Worm (Caenorhabditis elegans) whole organism, L1 larva: ENCODE results near the gene ttbk-8.2.

Source experiments
- C04F5.9 ChIP-seq: sonication (generic microtip); optimal IDR thresholded peaks from 2 replicates; lab custom pipeline; 2016; ENCODE audit warnings: missing genetic modification characterization, missing compliant biosample characterization
- C16A3.4 ChIP-seq: fragments of 150-350 bp; optimal IDR thresholded peaks from 2 replicates; lab custom pipeline; 2014; ENCODE audit warnings: missing biosample characterization, missing genetic modification characterization
- C34B4.2 ChIP-seq: sonication (generic microtip); optimal IDR thresholded peaks from 2 replicates; lab custom pipeline; 2017; ENCODE audit warnings: mild to moderate bottlenecking, missing genetic modification characterization, missing compliant biosample characterization
- F16B12.6 ChIP-seq: fragments of 150-350 bp; optimal IDR thresholded peaks from 2 replicates; lab custom pipeline; 2014; ENCODE audit warnings: missing biosample characterization, missing genetic modification characterization
- aly-2 ChIP-seq: fragments of 150-350 bp; optimal IDR thresholded peaks from 2 replicates; lab custom pipeline; 2014; ENCODE audit warnings: missing biosample characterization, missing genetic modification characterization
- blmp-1 ChIP-seq: fragments of 150-350 bp; optimal IDR thresholded peaks from 2 replicates; lab custom pipeline; 2014; ENCODE audit warnings: missing biosample characterization, missing genetic modification characterization
- ceh-90 ChIP-seq: sonication (generic microtip); optimal IDR thresholded peaks from 2 replicates; lab custom pipeline; 2016; ENCODE audit warnings: missing genetic modification characterization, missing compliant biosample characterization
- ces-1 ChIP-seq: fragments of 150-350 bp; optimal IDR thresholded peaks from 2 replicates; lab custom pipeline; 2014; ENCODE audit warnings: missing biosample characterization, missing genetic modification reagents, missing genetic modification characterization
- dpl-1 ChIP-seq, 3 experiments: fragments of 150-350 bp in 2 of 3; sonication (generic microtip) in 1 of 3; optimal IDR thresholded peaks; 2 replicates each; lab custom pipeline; 2014 to 2017; ENCODE audit warnings: missing biosample characterization in 3 of 3, missing genetic modification characterization in 3 of 3, missing genetic modification reagents in 3 of 3
- dsc-1 ChIP-seq: sonication (generic microtip); optimal IDR thresholded peaks from 2 replicates; lab custom pipeline; 2016; ENCODE audit warnings: mild to moderate bottlenecking, missing genetic modification characterization, missing compliant biosample characterization
- efl-1 ChIP-seq, 4 experiments: fragments of 150-350 bp; optimal IDR thresholded peaks in 3 of 4; peaks in 1 of 4; 1 replicate in 1 of 4; 2 replicates in 3 of 4; lab custom pipeline; 2014; ENCODE audit warnings: missing biosample characterization in 2 of 4, missing genetic modification characterization in 2 of 4, missing genetic modification reagents in 2 of 4
- egl-27 ChIP-seq, 2 experiments: fragments of 150-350 bp in 1 of 2; sonication (generic microtip); optimal IDR thresholded peaks; 3 replicates each; lab custom pipeline; 2017 to 2018; ENCODE audit warnings: missing biosample characterization in 2 of 2, missing genetic modification characterization in 2 of 2, missing genetic modification reagents in 2 of 2
- elt-3 ChIP-seq, 6 experiments: fragments of 150-350 bp in 1 of 6; sonication (generic microtip); optimal IDR thresholded peaks; 2 replicates each; lab custom pipeline; 2017 to 2018; ENCODE audit warnings: missing biosample characterization in 6 of 6, missing genetic modification characterization in 6 of 6, inconsistent platforms in 1 of 6
- ets-5 ChIP-seq: fragments of 200-800 bp; sonication (Bioruptor generic); IDR thresholded peaks from 2 replicates; pipeline ENCODE4 v1.3.6; 2022; ENCODE audit warnings: missing genetic modification characterization, missing compliant biosample characterization
- fkh-10 ChIP-seq: sonication (generic microtip); optimal IDR thresholded peaks from 2 replicates; lab custom pipeline; 2017; ENCODE audit warnings: missing biosample characterization, missing genetic modification reagents, missing genetic modification characterization
- fkh-8 ChIP-seq: sonication (generic microtip); optimal IDR thresholded peaks from 2 replicates; lab custom pipeline; 2016; ENCODE audit warnings: mild to moderate bottlenecking, missing genetic modification characterization, missing compliant biosample characterization
- fos-1 ChIP-seq: fragments of 150-350 bp; optimal IDR thresholded peaks from 2 replicates; lab custom pipeline; 2014; ENCODE audit warnings: missing biosample characterization, missing genetic modification characterization
- grh-1 ChIP-seq: fragments of 200-800 bp; sonication (Bioruptor generic); IDR thresholded peaks from 2 replicates; pipeline ENCODE4 v1.3.6; 2022; ENCODE audit warnings: missing genetic modification reagents, missing genetic modification characterization, missing compliant biosample characterization
- hlh-17 ChIP-seq: fragments of 200-800 bp; sonication (Bioruptor generic); optimal IDR thresholded peaks from 2 replicates; lab custom pipeline; 2018; ENCODE audit warnings: missing genetic modification characterization, mild to moderate bottlenecking, missing compliant biosample characterization, moderate library complexity, borderline replicate concordance
- hlh-4 ChIP-seq: sonication (generic microtip); optimal IDR thresholded peaks from 2 replicates; lab custom pipeline; 2016; ENCODE audit warnings: mild to moderate bottlenecking, missing genetic modification characterization, missing compliant biosample characterization
- hpl-2 ChIP-seq: fragments of 150-350 bp; optimal IDR thresholded peaks from 2 replicates; lab custom pipeline; 2014; ENCODE audit warnings: missing biosample characterization, missing genetic modification reagents, missing genetic modification characterization
- irx-1 ChIP-seq: sonication (generic microtip); optimal IDR thresholded peaks from 2 replicates; lab custom pipeline; 2016; ENCODE audit warnings: missing genetic modification characterization, missing compliant biosample characterization
- lin-13 ChIP-seq: fragments of 150-350 bp; optimal IDR thresholded peaks from 2 replicates; lab custom pipeline; 2014; ENCODE audit warnings: missing biosample characterization, missing genetic modification reagents, missing genetic modification characterization
- lin-35 ChIP-seq, 2 experiments: fragments of 150-350 bp; optimal IDR thresholded peaks; 2 replicates each; lab custom pipeline; 2014; ENCODE audit warnings: missing biosample characterization in 2 of 2, missing genetic modification characterization in 2 of 2, missing genetic modification reagents in 2 of 2
- lin-39 ChIP-seq: fragments of 150-350 bp; optimal IDR thresholded peaks from 2 replicates; lab custom pipeline; 2014; ENCODE audit warnings: missing biosample characterization, missing genetic modification reagents, missing genetic modification characterization
- lir-3 ChIP-seq: sonication (generic microtip); optimal IDR thresholded peaks from 2 replicates; lab custom pipeline; 2016; ENCODE audit warnings: mild to moderate bottlenecking, missing genetic modification characterization, moderate library complexity, missing compliant biosample characterization; ENCODE audit not compliant: poor library complexity
- mab-9 ChIP-seq: fragments of 200-800 bp; sonication (Bioruptor generic); IDR thresholded peaks from 2 replicates; pipeline ENCODE4 v1.3.6; 2022; ENCODE audit warnings: missing genetic modification reagents, missing genetic modification characterization, missing compliant biosample characterization
- mef-2 ChIP-seq: fragments of 150-350 bp; optimal IDR thresholded peaks from 2 replicates; lab custom pipeline; 2014; ENCODE audit warnings: missing biosample characterization, missing genetic modification characterization
- nhr-12 ChIP-seq: sonication (generic microtip); optimal IDR thresholded peaks from 2 replicates; lab custom pipeline; 2017; ENCODE audit warnings: missing biosample characterization, missing genetic modification characterization
- nhr-19 ChIP-seq: fragments of 200-800 bp; sonication (Bioruptor generic); conservative IDR thresholded peaks from 2 replicates; pipeline ENCODE4 v1.3.6; 2022; ENCODE audit warnings: missing genetic modification characterization, missing compliant biosample characterization
- nhr-20 ChIP-seq: sonication (generic microtip); optimal IDR thresholded peaks from 2 replicates; lab custom pipeline; 2016; ENCODE audit warnings: mild to moderate bottlenecking, missing genetic modification characterization, missing compliant biosample characterization
- nhr-28 ChIP-seq: fragments of 150-350 bp; optimal IDR thresholded peaks from 2 replicates; lab custom pipeline; 2014; ENCODE audit warnings: missing biosample characterization, missing genetic modification characterization
- nhr-76 ChIP-seq: sonication (generic microtip); optimal IDR thresholded peaks from 2 replicates; lab custom pipeline; 2017; ENCODE audit warnings: missing biosample characterization, missing genetic modification characterization
- nhr-77 ChIP-seq: fragments of 150-350 bp; optimal IDR thresholded peaks from 2 replicates; lab custom pipeline; 2014; ENCODE audit warnings: missing biosample characterization, missing genetic modification characterization
- nhr-84 ChIP-seq: sonication (generic microtip); optimal IDR thresholded peaks from 2 replicates; lab custom pipeline; 2017; ENCODE audit warnings: missing biosample characterization, missing genetic modification characterization
- nhr-90 ChIP-seq: sonication (generic microtip); optimal IDR thresholded peaks from 2 replicates; lab custom pipeline; 2016; ENCODE audit warnings: mild to moderate bottlenecking, missing genetic modification characterization, missing compliant biosample characterization; ENCODE audit not compliant: poor library complexity
- pag-3 ChIP-seq: sonication (generic microtip); optimal IDR thresholded peaks from 2 replicates; lab custom pipeline; 2017; ENCODE audit warnings: missing genetic modification characterization, mild to moderate bottlenecking, missing compliant biosample characterization, antibody characterized with exemption, borderline replicate concordance; ENCODE audit not compliant: insufficient read depth
- pqm-1 ChIP-seq: sonication (generic microtip); optimal IDR thresholded peaks from 3 replicates; lab custom pipeline; 2017; ENCODE audit warnings: missing biosample characterization, missing genetic modification characterization
- rnt-1 ChIP-seq: sonication (generic microtip); optimal IDR thresholded peaks from 2 replicates; lab custom pipeline; 2016; ENCODE audit warnings: mild to moderate bottlenecking, missing genetic modification characterization, moderate library complexity, missing compliant biosample characterization
- skn-1 ChIP-seq: fragments of 150-350 bp; optimal IDR thresholded peaks from 2 replicates; lab custom pipeline; 2014; ENCODE audit warnings: missing biosample characterization, missing genetic modification characterization
- snpc-4 ChIP-seq: fragments of 150-350 bp; optimal IDR thresholded peaks from 2 replicates; lab custom pipeline; 2014; ENCODE audit warnings: missing biosample characterization, missing genetic modification characterization
- sptf-1 ChIP-seq: fragments of 150-350 bp; optimal IDR thresholded peaks from 2 replicates; lab custom pipeline; 2014; ENCODE audit warnings: missing biosample characterization, missing genetic modification characterization
- sup-37 ChIP-seq: fragments of 200-800 bp; sonication (Bioruptor generic); optimal IDR thresholded peaks from 2 replicates; lab custom pipeline; 2018; ENCODE audit warnings: mild to moderate bottlenecking, missing genetic modification characterization, missing compliant biosample characterization
- swsn-7 ChIP-seq: sonication (generic microtip); optimal IDR thresholded peaks from 2 replicates; lab custom pipeline; 2016; ENCODE audit warnings: missing genetic modification characterization, missing compliant biosample characterization
- tbx-2 ChIP-seq: sonication (generic microtip); optimal IDR thresholded peaks from 2 replicates; lab custom pipeline; 2016; ENCODE audit warnings: missing genetic modification characterization, missing compliant biosample characterization
- unc-130 ChIP-seq: fragments of 150-350 bp; optimal IDR thresholded peaks from 2 replicates; lab custom pipeline; 2017; ENCODE audit warnings: missing biosample characterization, missing genetic modification characterization, inconsistent platforms
- unc-30 ChIP-seq: sonication (generic microtip); optimal IDR thresholded peaks from 2 replicates; lab custom pipeline; 2017; ENCODE audit warnings: missing biosample characterization, missing genetic modification characterization
- unc-86 ChIP-seq: sonication (generic microtip); optimal IDR thresholded peaks from 2 replicates; lab custom pipeline; 2016; ENCODE audit warnings: missing genetic modification characterization, missing compliant biosample characterization
- unc-98 ChIP-seq: fragments of 200-800 bp; sonication (Bioruptor generic); IDR thresholded peaks from 2 replicates; pipeline ENCODE4 v1.3.6; 2022; ENCODE audit warnings: missing genetic modification characterization, missing compliant biosample characterization
- xbp-1 ChIP-seq: sonication (generic microtip); optimal IDR thresholded peaks from 2 replicates; lab custom pipeline; 2016; ENCODE audit warnings: missing genetic modification characterization, missing compliant biosample characterization
- ztf-11 ChIP-seq, 2 experiments: sonication (generic microtip); optimal IDR thresholded peaks; 2 replicates each; lab custom pipeline; 2016 to 2017; ENCODE audit warnings: missing genetic modification characterization in 2 of 2, missing biosample characterization in 1 of 2, missing compliant biosample characterization in 1 of 2
- ztf-4 ChIP-seq: fragments of 150-350 bp; optimal IDR thresholded peaks from 2 replicates; lab custom pipeline; 2014; ENCODE audit warnings: missing biosample characterization, missing genetic modification characterization

Gene ttbk-8.2

DNA sequence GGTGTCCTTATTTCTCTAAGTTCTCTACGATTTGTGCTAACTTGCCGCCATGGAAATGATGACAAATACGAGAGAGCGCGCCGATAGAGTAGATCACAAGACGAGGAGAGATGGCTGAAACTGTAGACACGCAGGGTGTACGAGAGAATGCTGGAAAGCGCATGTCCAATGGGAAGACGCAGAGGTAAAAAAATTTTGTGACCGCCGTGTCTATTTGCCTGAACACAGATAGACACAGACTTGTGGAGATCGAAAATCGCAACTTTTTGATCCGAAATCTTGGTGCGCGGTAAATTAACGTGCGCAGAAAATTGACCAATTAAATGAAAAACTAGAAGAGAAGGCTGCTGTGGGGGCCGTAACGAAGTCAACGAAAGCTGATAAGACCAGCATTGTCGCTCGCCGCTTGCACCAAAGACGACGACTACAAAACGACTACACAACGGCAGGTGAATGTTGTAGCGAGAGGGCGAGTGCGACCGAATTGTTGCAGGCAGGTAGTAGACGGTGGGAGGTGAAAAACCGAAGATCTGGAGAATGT, 25.5 kb downstream of the ttbk-8.2 start:
- TF ChIP-seq dsc-1 (tag; lab: Kevin White, UChicago) (peak; percentile 44), nhr-19 (GFP tag; lab: Robert Waterston, UW) (peak; percentile 80), grh-1 (GFP tag; lab: Robert Waterston, UW) (peak; percentile 70), sptf-1 (tag; lab: Kevin White, UChicago) (no peak), lir-3 (peak; percentile 47), fkh-8 (tag; lab: Kevin White, UChicago) (peak; percentile 83), skn-1 (tag; lab: Kevin White, UChicago) (no peak), nhr-77 (peak; percentile 92), hlh-4 (tag; lab: Kevin White, UChicago) (no peak), blmp-1 (peak; percentile 83), mef-2 (tag; lab: Kevin White, UChicago) (no peak), swsn-7 (tag; lab: Kevin White, UChicago) (peak; percentile 81), pqm-1 (tag; lab: Kevin White, UChicago) (no peak), ces-1 (GFP tag; lab: Kevin White, UChicago) (no peak), F16B12.6 (tag; lab: Kevin White, UChicago) (no peak), tbx-2 (tag; lab: Kevin White, UChicago) (peak; percentile 92), fkh-10 (peak; percentile 10), egl-27 (tag; optimal IDR thresholded peaks at IDR 0.05; lab: Kevin White, UChicago) (peak in 1 of 2 experiments; percentile 79), unc-86 (tag; lab: Kevin White, UChicago) (peak; percentile 1), elt-3 (tag; optimal IDR thresholded peaks at IDR 0.05; lab: Kevin White, UChicago) (peak in 3 of 6 experiments; percentile 51 to 83 (median 73)), ztf-11 (tag; optimal IDR thresholded peaks at IDR 0.05; lab: Kevin White, UChicago) (no peak), hpl-2 (no peak), unc-98 (GFP tag; lab: Robert Waterston, UW) (peak; percentile 36; the same call in 1 of the 2 replicates), irx-1 (tag; lab: Kevin White, UChicago) (peak; percentile 75), pag-3 (no peak), hlh-17 (GFP tag; lab: Kevin White, UChicago) (no peak), C16A3.4 (tag; lab: Kevin White, UChicago) (peak; percentile 60), ceh-90 (tag; lab: Kevin White, UChicago) (no peak), lin-35 (GFP tag; optimal IDR thresholded peaks at IDR 0.05; lab: Kevin White, UChicago) (peak; percentile 69 to 79), snpc-4 (tag; lab: Kevin White, UChicago) (peak; percentile 54), aly-2 (no peak), sup-37 (peak; percentile 18), nhr-20 (peak; percentile 96), xbp-1 (tag; lab: Kevin White, UChicago) (peak; percentile 71), C04F5.9 (tag; lab: Kevin White, UChicago) (peak; percentile 16), fos-1 (peak; percentile 48), lin-13 (GFP tag; lab: Kevin White, UChicago) (peak; percentile 70), mab-9 (0 out of 2 replicates have a peak, but pooled peaks have one; percentile 36), nhr-12 (no peak), ztf-4 (tag; lab: Kevin White, UChicago) (peak; percentile 31), unc-130 (tag; lab: Kevin White, UChicago) (peak; percentile 4), nhr-84 (tag; lab: Kevin White, UChicago) (no peak), lin-39 (tag; lab: Kevin White, UChicago) (no peak), ets-5 (no peak), unc-30 (tag; lab: Kevin White, UChicago) (no peak), dpl-1 (GFP tag; optimal IDR thresholded peaks at IDR 0.05; lab: Kevin White, UChicago) (peak; percentile 48 to 68 (median 54)), rnt-1 (tag; lab: Kevin White, UChicago) (peak; percentile 71), C34B4.2 (tag; lab: Kevin White, UChicago) (no peak), nhr-28 (tag; lab: Kevin White, UChicago) (peak; percentile 6), efl-1 (optimal IDR thresholded peaks at IDR 0.05; lab: Kevin White, UChicago) (peak; percentile 72 to 81), efl-1 (GFP tag; optimal IDR thresholded peaks at IDR 0.05 in 1 of 2; lab: Kevin White, UChicago) (peak; percentile 39 to 93), nhr-76 (tag; lab: Kevin White, UChicago) (no peak), nhr-90 (tag; lab: Kevin White, UChicago) (peak; percentile 88)
